Worm (Caenorhabditis elegans) whole organism, L2 larva: ENCODE data around the gene dhs-31.

ENCODE experiments used
- C34F6.9 ChIP-seq: fragments of 150-350 bp; optimal IDR thresholded peaks from 2 replicates; lab custom pipeline; 2014; ENCODE audit warnings: missing biosample characterization, missing genetic modification characterization
- F13H6.1 ChIP-seq: sonication (generic microtip); optimal IDR thresholded peaks from 2 replicates; lab custom pipeline; 2016; ENCODE audit warnings: missing genetic modification characterization, missing compliant biosample characterization
- R02D3.7 ChIP-seq: fragments of 150-350 bp; optimal IDR thresholded peaks from 2 replicates; lab custom pipeline; 2014; ENCODE audit warnings: missing biosample characterization, missing genetic modification characterization
- Y55F3AM.14 ChIP-seq: fragments of 200-800 bp; sonication (Bioruptor generic); optimal IDR thresholded peaks from 2 replicates; lab custom pipeline; 2018; ENCODE audit warnings: mild to moderate bottlenecking, missing genetic modification characterization, missing compliant biosample characterization
- ZK546.5 ChIP-seq: sonication (generic microtip); optimal IDR thresholded peaks from 2 replicates; lab custom pipeline; 2017; ENCODE audit warnings: missing biosample characterization, missing genetic modification characterization
- alr-1 ChIP-seq: fragments of 150-350 bp; optimal IDR thresholded peaks from 2 replicates; lab custom pipeline; 2014; ENCODE audit warnings: missing biosample characterization, missing genetic modification characterization
- aly-2 ChIP-seq: fragments of 150-350 bp; optimal IDR thresholded peaks from 2 replicates; lab custom pipeline; 2014; ENCODE audit warnings: missing biosample characterization, missing genetic modification characterization
- ama-1 ChIP-seq: fragments of 150-350 bp; optimal IDR thresholded peaks from 2 replicates; lab custom pipeline; 2018; ENCODE audit warnings: inconsistent platforms
- blmp-1 ChIP-seq: sonication (generic microtip); optimal IDR thresholded peaks from 2 replicates; lab custom pipeline; 2017; ENCODE audit warnings: missing genetic modification characterization, mild to moderate bottlenecking, missing compliant biosample characterization, antibody characterized with exemption, moderate library complexity; ENCODE audit not compliant: insufficient read depth
- ceh-16 ChIP-seq: fragments of 150-350 bp; optimal IDR thresholded peaks from 2 replicates; lab custom pipeline; 2014; ENCODE audit warnings: missing biosample characterization, missing genetic modification characterization
- ceh-82 ChIP-seq: fragments of 150-350 bp; optimal IDR thresholded peaks from 2 replicates; lab custom pipeline; 2014; ENCODE audit warnings: missing biosample characterization, missing genetic modification characterization
- crh-2 ChIP-seq: sonication (generic microtip); optimal IDR thresholded peaks from 2 replicates; lab custom pipeline; 2017; ENCODE audit warnings: missing biosample characterization, missing genetic modification characterization
- elt-3 ChIP-seq: sonication (generic microtip); optimal IDR thresholded peaks from 2 replicates; lab custom pipeline; 2017; ENCODE audit warnings: missing biosample characterization, missing genetic modification characterization
- fos-1 ChIP-seq: fragments of 150-350 bp; optimal IDR thresholded peaks from 2 replicates; lab custom pipeline; 2014; ENCODE audit warnings: missing biosample characterization, missing genetic modification characterization
- lin-11 ChIP-seq: fragments of 150-350 bp; sonication (generic microtip); optimal IDR thresholded peaks from 2 replicates; lab custom pipeline; 2014; ENCODE audit warnings: missing biosample characterization, missing genetic modification characterization, inconsistent platforms, mixed read lengths
- lin-13 ChIP-seq: fragments of 150-350 bp; optimal IDR thresholded peaks from 2 replicates; lab custom pipeline; 2014; ENCODE audit warnings: missing biosample characterization, missing genetic modification reagents, missing genetic modification characterization
- lin-39 ChIP-seq: fragments of 150-350 bp; optimal IDR thresholded peaks from 2 replicates; lab custom pipeline; 2014; ENCODE audit warnings: missing biosample characterization, missing genetic modification reagents, missing genetic modification characterization
- lsy-2 ChIP-seq, 2 experiments: fragments of 150-350 bp in 1 of 2; sonication (generic microtip) in 1 of 2; optimal IDR thresholded peaks; 2 replicates each; lab custom pipeline; 2014 to 2017; ENCODE audit warnings: missing biosample characterization in 2 of 2, missing genetic modification characterization in 2 of 2
- mdl-1 ChIP-seq, 2 experiments: fragments of 150-350 bp in 1 of 2; sonication (generic microtip) in 1 of 2; optimal IDR thresholded peaks; 2 replicates each; lab custom pipeline; 2017; ENCODE audit warnings: missing biosample characterization in 2 of 2, missing genetic modification characterization in 2 of 2
- nhr-11 ChIP-seq: fragments of 150-350 bp; optimal IDR thresholded peaks from 2 replicates; lab custom pipeline; 2014; ENCODE audit warnings: missing biosample characterization, missing genetic modification characterization
- nhr-129 ChIP-seq: fragments of 150-350 bp; optimal IDR thresholded peaks from 2 replicates; lab custom pipeline; 2014; ENCODE audit warnings: missing biosample characterization, missing genetic modification characterization
- nhr-21 ChIP-seq: fragments of 150-350 bp; optimal IDR thresholded peaks from 2 replicates; lab custom pipeline; 2014; ENCODE audit warnings: missing biosample characterization, missing genetic modification characterization
- nhr-23 ChIP-seq: fragments of 150-350 bp; optimal IDR thresholded peaks from 2 replicates; lab custom pipeline; 2014; ENCODE audit warnings: missing biosample characterization, missing genetic modification reagents, missing genetic modification characterization
- nhr-25 ChIP-seq: fragments of 150-350 bp; sonication (generic microtip); optimal IDR thresholded peaks from 3 replicates; lab custom pipeline; 2014; ENCODE audit warnings: missing biosample characterization, missing genetic modification characterization
- peb-1 ChIP-seq: fragments of 150-350 bp; optimal IDR thresholded peaks from 2 replicates; lab custom pipeline; 2014; ENCODE audit warnings: missing biosample characterization, missing genetic modification characterization
- sem-4 ChIP-seq: fragments of 150-350 bp; optimal IDR thresholded peaks from 2 replicates; lab custom pipeline; 2014; ENCODE audit warnings: missing biosample characterization, missing genetic modification reagents, missing genetic modification characterization
- sma-3 ChIP-seq: sonication (generic microtip); optimal IDR thresholded peaks from 2 replicates; lab custom pipeline; 2016; ENCODE audit warnings: missing genetic modification reagents, missing genetic modification characterization, missing compliant biosample characterization
- sma-9 ChIP-seq, 2 experiments: fragments of 150-350 bp in 1 of 2; sonication (generic microtip) in 1 of 2; optimal IDR thresholded peaks; 2 replicates each; lab custom pipeline; 2014 to 2016; ENCODE audit warnings: missing genetic modification characterization in 2 of 2, mild to moderate bottlenecking in 1 of 2, missing biosample characterization in 1 of 2, missing compliant biosample characterization in 1 of 2, missing genetic modification reagents in 1 of 2, moderate library complexity in 1 of 2
- snpc-4 ChIP-seq: fragments of 150-350 bp; optimal IDR thresholded peaks from 2 replicates; lab custom pipeline; 2014; ENCODE audit warnings: missing biosample characterization, missing genetic modification characterization
- unc-39 ChIP-seq: fragments of 150-350 bp; optimal IDR thresholded peaks from 2 replicates; lab custom pipeline; 2014; ENCODE audit warnings: missing biosample characterization, missing genetic modification characterization
- unc-55 ChIP-seq: fragments of 150-350 bp; sonication (generic microtip); optimal IDR thresholded peaks from 3 replicates; lab custom pipeline; 2014; ENCODE audit warnings: missing biosample characterization, missing genetic modification reagents, missing genetic modification characterization
- unc-62 ChIP-seq: fragments of 150-350 bp; optimal IDR thresholded peaks from 2 replicates; lab custom pipeline; 2014; ENCODE audit warnings: missing biosample characterization, missing genetic modification reagents, missing genetic modification characterization
- zag-1 ChIP-seq: fragments of 150-350 bp; optimal IDR thresholded peaks from 2 replicates; lab custom pipeline; 2014; ENCODE audit warnings: missing biosample characterization, missing genetic modification characterization
- ztf-1 ChIP-seq: fragments of 200-800 bp; sonication (Bioruptor generic); conservative IDR thresholded peaks from 2 replicates; pipeline ENCODE4 v1.3.6; 2022; ENCODE audit warnings: missing genetic modification characterization, missing compliant biosample characterization
- ztf-11 ChIP-seq: sonication (generic microtip); optimal IDR thresholded peaks from 2 replicates; lab custom pipeline; 2017; ENCODE audit warnings: missing biosample characterization, missing genetic modification characterization
- ztf-4 ChIP-seq: fragments of 150-350 bp; optimal IDR thresholded peaks from 2 replicates; lab custom pipeline; 2014; ENCODE audit warnings: missing biosample characterization, missing genetic modification characterization

dhs-31 gene

ce11 chrIV:10006792-10007191, 33.9 kb downstream of the dhs-31 start, which contains the start of gene C47E12.13:
TSS of gene C47E12.13 (minus strand) at chrIV:10006892.
- no peak for TF ChIP-seq unc-39
- no peak for TF ChIP-seq aly-2
- TF ChIP-seq ama-1 (lab: Kevin White, UChicago), result no peak
- TF ChIP-seq Y55F3AM.14 (GFP tag; lab: Kevin White, UChicago), result no peak
- TF ChIP-seq peb-1 (tag; lab: Kevin White, UChicago), result no peak
- no peak for TF ChIP-seq F13H6.1
- TF ChIP-seq nhr-25, result no peak
- TF ChIP-seq lin-11 (tag; lab: Kevin White, UChicago), result no peak
- no peak for TF ChIP-seq sma-3 (GFP tag; lab: Kevin White, UChicago)
- TF ChIP-seq ZK546.5 (tag; lab: Kevin White, UChicago), result no peak
- TF ChIP-seq nhr-11, result no peak
- TF ChIP-seq R02D3.7 (tag; lab: Kevin White, UChicago), result no peak
- TF ChIP-seq blmp-1 (tag; lab: Kevin White, UChicago), result no peak

DNA sequence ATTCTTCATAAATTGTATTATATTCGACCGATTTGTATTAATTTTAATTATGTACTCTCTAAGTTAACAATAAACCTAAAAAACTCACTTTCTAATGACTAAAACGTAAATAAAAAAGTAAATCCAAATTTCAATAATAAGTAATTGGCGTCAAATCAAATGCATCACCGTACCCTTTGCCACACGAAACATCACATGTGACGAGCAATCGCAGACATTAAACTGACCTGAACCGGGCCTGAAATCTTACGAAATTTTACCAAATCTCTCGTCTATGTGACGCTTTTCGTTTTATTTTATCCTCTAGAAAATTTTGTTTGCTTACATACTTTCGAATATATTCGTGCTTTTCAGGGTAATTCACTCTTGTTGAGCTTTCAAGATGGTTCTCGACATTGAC, 37.3 kb downstream of the dhs-31 start, which contains the start of the genes C47E12.2 and sars-1:
Gene C47E12.2 (minus strand): TSS at position 131 of the 400 bp plus-strand sequence.
Gene sars-1 (plus strand): TSS at position 355 of the 400 bp plus-strand sequence.
- no peak for TF ChIP-seq aly-2
- TF ChIP-seq crh-2 (tag; lab: Kevin White, UChicago), result peak; percentile 32
- peak; percentile 88 for TF ChIP-seq nhr-129 (tag; lab: Kevin White, UChicago)
- peak; percentile 18 for TF ChIP-seq C34F6.9 (tag; lab: Kevin White, UChicago)
- peak; percentile 58 to 92 for TF ChIP-seq lsy-2 (tag; optimal IDR thresholded peaks at IDR 0.05; lab: Kevin White, UChicago)

DNA sequence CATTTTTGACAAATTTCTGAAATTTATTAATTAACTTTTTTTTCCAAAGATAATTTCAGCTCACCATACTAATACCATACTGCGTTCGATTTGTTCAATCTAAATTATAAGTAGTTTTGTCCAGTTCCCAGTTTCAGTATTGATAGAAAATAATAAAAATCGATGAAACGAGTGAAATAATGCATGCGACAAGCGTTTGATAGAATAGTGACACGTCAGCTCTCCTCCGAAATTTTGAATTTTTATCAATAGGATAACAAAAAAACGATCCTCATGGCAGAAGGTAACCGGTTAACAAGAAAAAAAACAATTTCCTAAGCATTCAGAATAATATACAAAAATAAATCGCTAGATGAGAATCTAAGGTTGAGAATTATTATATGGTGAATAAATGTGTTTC, 39.0 kb downstream of the dhs-31 start, which contains the start of gene C47E12.3:
Gene C47E12.3 (minus strand): TSS at position 101 of the 400 bp plus-strand sequence.
- TF ChIP-seq zag-1 (tag; lab: Kevin White, UChicago) (no peak), nhr-21 (tag; lab: Kevin White, UChicago) (no peak), sem-4 (no peak), F13H6.1 (no peak), sma-3 (GFP tag; lab: Kevin White, UChicago) (no peak), ztf-4 (tag; lab: Kevin White, UChicago) (no peak), alr-1 (tag; lab: Kevin White, UChicago) (no peak), C34F6.9 (tag; lab: Kevin White, UChicago) (no peak), nhr-23 (tag; lab: Kevin White, UChicago) (no peak), lsy-2 (tag; optimal IDR thresholded peaks at IDR 0.05; lab: Kevin White, UChicago) (no peak), mdl-1 (tag; optimal IDR thresholded peaks at IDR 0.05; lab: Kevin White, UChicago) (no peak), ceh-82 (tag; lab: Kevin White, UChicago) (no peak), unc-62 (GFP tag; lab: Kevin White, UChicago) (no peak), lin-39 (tag; lab: Kevin White, UChicago) (no peak), snpc-4 (tag; lab: Kevin White, UChicago) (no peak), elt-3 (no peak), lin-13 (GFP tag; lab: Kevin White, UChicago) (no peak)

DNA sequence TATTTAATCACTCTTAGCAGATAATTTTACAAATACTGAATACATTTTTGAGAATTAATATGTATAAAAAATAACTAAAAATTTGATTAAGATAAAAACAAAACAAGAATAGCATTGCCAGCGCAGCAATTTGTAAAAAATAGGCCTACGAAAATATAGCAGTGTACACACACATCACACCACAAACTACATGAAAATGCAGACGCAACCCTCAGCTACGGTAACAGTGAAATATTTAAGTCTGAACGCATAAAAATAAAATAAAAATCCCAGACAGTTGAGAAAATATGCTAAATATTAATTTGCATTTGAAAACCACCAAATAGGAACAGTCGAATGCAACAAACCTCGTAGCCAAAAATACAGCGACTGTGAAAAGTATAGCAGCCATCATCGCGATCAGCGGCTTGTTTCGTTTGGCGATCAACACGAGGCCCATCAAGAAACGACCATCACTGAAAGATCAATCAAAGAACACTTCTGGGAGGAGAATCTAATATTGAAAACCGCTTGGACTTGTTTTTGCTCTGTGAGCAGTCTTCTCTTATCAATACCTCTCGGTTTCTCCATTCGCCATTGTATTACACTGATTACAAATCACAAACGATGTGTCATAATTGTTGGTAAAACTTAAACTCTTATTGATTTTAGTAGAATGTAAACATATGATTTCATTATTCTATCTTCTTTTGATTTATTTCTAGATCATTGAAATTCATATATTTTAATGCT, 42.0 kb downstream of the dhs-31 start, which contains the start of gene pyp-1:
Gene pyp-1 (minus strand): TSS at position 439 of the 732 bp plus-strand sequence.
- TF ChIP-seq zag-1 (tag; lab: Kevin White, UChicago) (no peak), fos-1 (peak; percentile 56), mdl-1 (tag; optimal IDR thresholded peaks at IDR 0.05; lab: Kevin White, UChicago) (no peak), ztf-11 (no peak), ama-1 (lab: Kevin White, UChicago) (peak; percentile 33), ztf-1 (GFP tag; lab: Robert Waterston, UW) (no peak), lin-13 (GFP tag; lab: Kevin White, UChicago) (no peak), R02D3.7 (tag; lab: Kevin White, UChicago) (no peak), elt-3 (no peak), ceh-16 (tag; lab: Kevin White, UChicago) (no peak), nhr-23 (tag; lab: Kevin White, UChicago) (no peak), lin-11 (tag; lab: Kevin White, UChicago) (no peak), nhr-129 (tag; lab: Kevin White, UChicago) (no peak), aly-2 (no peak), unc-55 (GFP tag; lab: Kevin White, UChicago) (peak; percentile 34), Y55F3AM.14 (GFP tag; lab: Kevin White, UChicago) (no peak), alr-1 (tag; lab: Kevin White, UChicago) (no peak), nhr-11 (no peak), sma-9 (GFP tag; optimal IDR thresholded peaks at IDR 0.05; lab: Kevin White, UChicago) (peak; percentile 22), sma-9 (tag; optimal IDR thresholded peaks at IDR 0.05; lab: Kevin White, UChicago) (no peak), lsy-2 (tag; optimal IDR thresholded peaks at IDR 0.05; lab: Kevin White, UChicago) (peak in 1 of 2 experiments; percentile 69)
- TF ChIP-seq, all 48 proteins: peak for 5
